Worm (Caenorhabditis elegans) whole organism, L3 larva: Measurements from ENCODE around the gene pks-1.

ENCODE experiments used
- aly-2 ChIP-seq: fragments of 150-350 bp; optimal IDR thresholded peaks from 2 replicates; lab custom pipeline; 2014; ENCODE audit warnings: missing biosample characterization, missing genetic modification characterization
- ama-1 ChIP-seq: fragments of 150-350 bp; optimal IDR thresholded peaks from 2 replicates; lab custom pipeline; 2018
- ceh-16 ChIP-seq: sonication (generic microtip); optimal IDR thresholded peaks from 2 replicates; lab custom pipeline; 2017; ENCODE audit warnings: missing biosample characterization, missing genetic modification characterization
- egl-5 ChIP-seq: fragments of 150-350 bp; optimal IDR thresholded peaks from 2 replicates; lab custom pipeline; 2017; ENCODE audit warnings: missing biosample characterization, missing genetic modification reagents, missing genetic modification characterization, inconsistent platforms
- fkh-2 ChIP-seq: fragments of 150-350 bp; optimal IDR thresholded peaks from 2 replicates; lab custom pipeline; 2014; ENCODE audit warnings: missing biosample characterization, missing genetic modification reagents, missing genetic modification characterization
- hmg-11 ChIP-seq: sonication (generic microtip); optimal IDR thresholded peaks from 2 replicates; lab custom pipeline; 2016; ENCODE audit warnings: missing genetic modification characterization, missing compliant biosample characterization
- jun-1 ChIP-seq: fragments of 150-350 bp; optimal IDR thresholded peaks from 2 replicates; lab custom pipeline; 2014; ENCODE audit warnings: missing biosample characterization, missing genetic modification reagents, missing genetic modification characterization
- lin-39 ChIP-seq: fragments of 150-350 bp; optimal IDR thresholded peaks from 2 replicates; lab custom pipeline; 2018; ENCODE audit warnings: missing biosample characterization, missing genetic modification reagents, missing genetic modification characterization
- lsy-12 ChIP-seq: sonication (generic microtip); optimal IDR thresholded peaks from 2 replicates; lab custom pipeline; 2016; ENCODE audit warnings: mild to moderate bottlenecking, missing genetic modification characterization, missing compliant biosample characterization
- mdl-1 ChIP-seq: fragments of 150-350 bp; optimal IDR thresholded peaks from 2 replicates; lab custom pipeline; 2014; ENCODE audit warnings: missing biosample characterization, missing genetic modification characterization
- mml-1 ChIP-seq: fragments of 150-350 bp; sonication (generic microtip); optimal IDR thresholded peaks from 3 replicates; lab custom pipeline; 2014; ENCODE audit warnings: missing biosample characterization, missing genetic modification characterization
- nfya-1 ChIP-seq: sonication (generic microtip); optimal IDR thresholded peaks from 2 replicates; lab custom pipeline; 2017; ENCODE audit warnings: missing genetic modification characterization, mild to moderate bottlenecking, missing compliant biosample characterization, antibody characterized with exemption, moderate library complexity; ENCODE audit not compliant: insufficient read depth
- nhr-12 ChIP-seq: fragments of 150-350 bp; optimal IDR thresholded peaks from 2 replicates; lab custom pipeline; 2014; ENCODE audit warnings: missing biosample characterization, missing genetic modification characterization
- nhr-23 ChIP-seq: fragments of 150-350 bp; optimal IDR thresholded peaks from 2 replicates; lab custom pipeline; 2014; ENCODE audit warnings: missing biosample characterization, missing genetic modification reagents, missing genetic modification characterization
- nhr-25 ChIP-seq: sonication (generic microtip); optimal IDR thresholded peaks from 2 replicates; lab custom pipeline; 2017; ENCODE audit warnings: missing biosample characterization, missing genetic modification characterization
- nhr-28 ChIP-seq: fragments of 150-350 bp; optimal IDR thresholded peaks from 2 replicates; lab custom pipeline; 2014; ENCODE audit warnings: missing biosample characterization, missing genetic modification characterization
- nhr-67 ChIP-seq: fragments of 150-350 bp; optimal IDR thresholded peaks from 2 replicates; lab custom pipeline; 2014; ENCODE audit warnings: missing biosample characterization, missing genetic modification characterization
- pha-4 ChIP-seq: fragments of 150-350 bp; optimal IDR thresholded peaks from 2 replicates; lab custom pipeline; 2014; ENCODE audit warnings: missing biosample characterization, missing genetic modification reagents, missing genetic modification characterization
- skn-1 ChIP-seq: fragments of 150-350 bp; optimal IDR thresholded peaks from 2 replicates; lab custom pipeline; 2014; ENCODE audit warnings: missing biosample characterization, missing genetic modification characterization
- snpc-4 ChIP-seq: fragments of 150-350 bp; optimal IDR thresholded peaks from 2 replicates; lab custom pipeline; 2014; ENCODE audit warnings: missing biosample characterization, missing genetic modification characterization
- zag-1 ChIP-seq: fragments of 150-350 bp; optimal IDR thresholded peaks from 2 replicates; lab custom pipeline; 2014; ENCODE audit warnings: missing biosample characterization, missing genetic modification characterization
- ztf-4 ChIP-seq: fragments of 150-350 bp; optimal IDR thresholded peaks from 2 replicates; lab custom pipeline; 2014; ENCODE audit warnings: missing biosample characterization, missing genetic modification characterization

The pks-1 gene

DNA sequence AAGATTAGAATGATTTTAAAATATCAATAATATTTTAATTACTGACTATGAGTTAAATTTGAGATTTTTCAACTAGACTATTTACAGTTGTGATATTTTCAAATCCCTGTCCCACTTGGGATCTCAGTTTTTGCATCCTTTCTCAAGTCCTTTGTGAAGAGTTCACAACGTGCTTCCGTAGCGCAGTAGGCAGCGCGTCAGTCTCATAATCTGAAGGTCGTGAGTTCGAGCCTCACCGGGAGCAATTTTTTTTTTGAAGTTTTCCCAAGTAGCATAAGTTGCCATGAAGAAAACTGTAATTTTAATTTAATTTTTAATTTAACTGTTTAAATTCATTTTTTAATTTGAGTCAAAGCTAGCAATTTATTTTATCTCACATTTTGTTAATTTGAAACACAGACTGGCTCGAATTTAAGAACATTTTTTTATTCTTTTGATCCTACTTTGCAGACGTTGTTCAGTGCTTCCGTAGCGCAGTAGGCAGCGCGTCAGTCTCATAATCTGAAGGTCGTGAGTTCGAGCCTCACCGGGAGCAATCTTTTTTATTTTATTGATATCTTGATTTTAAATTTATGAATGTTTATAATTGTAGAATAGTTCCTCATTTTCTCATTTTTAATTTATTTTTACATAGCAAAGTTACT lies 71.8 kb downstream of the pks-1 start:
- TF ChIP-seq nfya-1 (tag; lab: Kevin White, UChicago) (peak; percentile 15), ztf-4 (tag; lab: Kevin White, UChicago) (no peak), aly-2 (no peak), snpc-4 (tag; lab: Kevin White, UChicago) (no peak), lsy-12 (no peak), hmg-11 (tag; lab: Kevin White, UChicago) (peak; percentile 43), nhr-25 (tag; lab: Kevin White, UChicago) (no peak), nhr-12 (tag; lab: Kevin White, UChicago) (no peak), jun-1 (no peak), nhr-67 (tag; lab: Kevin White, UChicago) (no peak), ama-1 (lab: Kevin White, UChicago) (no peak), pha-4 (tag; lab: Kevin White, UChicago) (peak; percentile 27), fkh-2 (no peak), skn-1 (tag; lab: Kevin White, UChicago) (no peak), ceh-16 (tag; lab: Kevin White, UChicago) (no peak), egl-5 (tag; lab: Kevin White, UChicago) (no peak)

DNA sequence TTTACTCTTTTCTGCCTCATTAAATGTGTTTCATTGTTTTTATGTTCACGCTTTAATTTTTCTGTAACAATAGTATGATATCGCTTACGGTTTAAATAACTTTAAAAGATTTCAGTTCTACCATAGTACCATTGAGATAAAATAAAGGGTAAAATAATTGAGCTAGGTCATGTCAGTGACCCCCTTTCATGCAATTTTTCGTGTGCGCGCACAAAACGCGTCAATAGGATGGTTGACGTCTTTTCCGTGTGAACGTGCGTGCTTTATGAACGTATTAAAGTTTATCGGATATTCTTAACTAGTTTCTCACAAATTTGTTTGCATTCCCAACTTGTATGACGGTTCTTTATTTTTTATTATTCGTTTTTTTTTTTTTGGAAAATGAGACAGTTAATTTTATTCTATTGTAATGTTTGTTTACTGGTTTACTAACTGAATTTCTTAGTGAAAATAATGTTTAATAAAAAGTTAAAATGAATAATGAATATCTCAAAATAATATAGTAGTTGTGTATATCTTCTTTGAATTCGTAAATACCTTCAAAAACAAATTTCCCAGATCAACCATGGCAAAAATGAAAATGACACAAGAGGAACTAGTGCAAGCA lies 72.4 kb downstream of the pks-1 start, which contains the start of gene C25F6.1:
C25F6.1 (plus strand) TSS at position 557 of the 607 bp plus-strand sequence.
- TF ChIP-seq mml-1 (tag; lab: Kevin White, UChicago) (no peak), pha-4 (tag; lab: Kevin White, UChicago) (peak; percentile 29), nhr-23 (tag; lab: Kevin White, UChicago) (peak; percentile 23), jun-1 (peak; percentile 18)

ce11 chrX:5488867-5489266 lies 75.3 kb downstream of the pks-1 start:
- TF ChIP-seq mdl-1: no peak

- TF ChIP-seq ceh-16 (tag; lab: Kevin White, UChicago) (no peak), zag-1 (tag; lab: Kevin White, UChicago) (no peak), nhr-28 (tag; lab: Kevin White, UChicago) (no peak), hmg-11 (tag; lab: Kevin White, UChicago) (no peak), lin-39 (no peak), jun-1 (no peak)
- TF ChIP-seq, all 47 proteins: peak for 0
These were observed 75.9 kb downstream of the pks-1 start, which contains the start of gene F55D1.1 for ce11 chrX:5489538-5489937. F55D1.1 (plus strand) TSS chrX:5489838.
